Fruit fly (Drosophila melanogaster) whole organism, wandering third instar larva: ENCODE data around the gene CG32270.

ENCODE experiments used
- Abd-B ChIP-seq: fragments of >200 bp; optimal IDR thresholded peaks from 2 replicates; lab custom pipeline; 2017; ENCODE audit warnings: missing biosample characterization, missing genetic modification characterization
- CG32264 ChIP-seq: fragments of 200-800 bp; sonication (Bioruptor generic); optimal IDR thresholded peaks from 2 replicates; lab custom pipeline; 2016; ENCODE audit warnings: missing biosample characterization, missing genetic modification characterization
- CrebA ChIP-seq: fragments of 200-800 bp; sonication (Bioruptor generic); optimal IDR thresholded peaks from 2 replicates; lab custom pipeline; 2016; ENCODE audit warnings: missing biosample characterization, mild to moderate bottlenecking, missing genetic modification characterization, borderline replicate concordance
- Dfd ChIP-seq: fragments of >200 bp; optimal IDR thresholded peaks from 2 replicates; lab custom pipeline; 2017; ENCODE audit warnings: missing biosample characterization, missing genetic modification characterization
- Dif ChIP-seq: fragments of 200-275, 200-300 bp; sonication (Bioruptor generic); optimal IDR thresholded peaks from 2 replicates; lab custom pipeline; 2018; ENCODE audit warnings: missing biosample characterization, missing genetic modification characterization; ENCODE audit not compliant: partially characterized antibody
- HLH106 ChIP-seq: fragments of 200-800 bp; optimal IDR thresholded peaks from 3 replicates; lab custom pipeline; 2019; ENCODE audit warnings: missing biosample characterization, mild to moderate bottlenecking, missing genetic modification characterization, moderate library complexity
- Hnf4 ChIP-seq: fragments of 200-800 bp; sonication (Bioruptor generic); optimal IDR thresholded peaks from 2 replicates; lab custom pipeline; 2016; ENCODE audit warnings: missing biosample characterization, mild to moderate bottlenecking, missing genetic modification characterization
- Hr83 ChIP-seq: fragments of 200-300 bp; sonication (Bioruptor generic); optimal IDR thresholded peaks from 2 replicates; lab custom pipeline; 2016; ENCODE audit warnings: missing biosample characterization, mild to moderate bottlenecking, missing genetic modification characterization, moderate library complexity; ENCODE audit not compliant: poor library complexity, severe bottlenecking
- Jra ChIP-seq: sonication (Bioruptor generic); optimal IDR thresholded peaks from 2 replicates; lab custom pipeline; 2016; ENCODE audit warnings: missing biosample characterization, missing genetic modification characterization
- Myc ChIP-seq: fragments of >200 bp; optimal IDR thresholded peaks from 2 replicates; lab custom pipeline; 2017
- N ChIP-seq: fragments of >200 bp; optimal IDR thresholded peaks from 2 replicates; lab custom pipeline; 2018; ENCODE audit warnings: missing biosample characterization, missing external identifiers, missing genetic modification characterization
- OdsH ChIP-seq: fragments of 200-800 bp; sonication (Bioruptor generic); optimal IDR thresholded peaks from 2 replicates; lab custom pipeline; 2016; ENCODE audit warnings: missing biosample characterization, mild to moderate bottlenecking, missing genetic modification characterization
- Rel ChIP-seq, 2 experiments: fragments of 200-800 bp; sonication (Bioruptor generic) in 1 of 2; optimal IDR thresholded peaks; 2 replicates in 1 of 2; 3 replicates in 1 of 2; lab custom pipeline; 2016 to 2019; ENCODE audit warnings: mild to moderate bottlenecking in 2 of 2, missing biosample characterization in 2 of 2, missing genetic modification characterization in 2 of 2, moderate library complexity in 1 of 2
- Sp1 ChIP-seq: fragments of 200-800 bp; sonication (Bioruptor generic); optimal IDR thresholded peaks from 3 replicates; lab custom pipeline; 2019; ENCODE audit warnings: missing biosample characterization, mild to moderate bottlenecking, missing genetic modification characterization, moderate library complexity
- Vsx2 ChIP-seq: fragments of 200-300, 225-300 bp; sonication (Bioruptor generic); optimal IDR thresholded peaks from 2 replicates; lab custom pipeline; 2018; ENCODE audit warnings: missing biosample characterization, missing genetic modification characterization; ENCODE audit not compliant: partially characterized antibody
- br ChIP-seq: fragments of 200-800 bp; sonication (Bioruptor generic); optimal IDR thresholded peaks from 2 replicates; lab custom pipeline; 2016; ENCODE audit warnings: missing biosample characterization, missing genetic modification characterization
- brk ChIP-seq: fragments of 200-800 bp; sonication (Bioruptor generic); optimal IDR thresholded peaks from 2 replicates; lab custom pipeline; 2016; ENCODE audit warnings: missing biosample characterization, mild to moderate bottlenecking, missing genetic modification characterization
- dl ChIP-seq, 2 experiments: fragments of 175-275, 200-275 bp in 1 of 2; fragments of 200-275 bp in 1 of 2; sonication (Bioruptor generic); optimal IDR thresholded peaks; lab custom pipeline; 2018; ENCODE audit warnings: mild to moderate bottlenecking in 2 of 2, missing biosample characterization in 2 of 2, missing genetic modification characterization in 2 of 2, moderate library complexity in 2 of 2; ENCODE audit not compliant: partially characterized antibody in 2 of 2, insufficient read depth in 1 of 2
- dsf ChIP-seq: sonication (Bioruptor generic); optimal IDR thresholded peaks from 2 replicates; lab custom pipeline; 2016; ENCODE audit warnings: missing biosample characterization, missing genetic modification characterization, borderline replicate concordance
- ey ChIP-seq: fragments of 200-800 bp; sonication (Bioruptor generic); optimal IDR thresholded peaks from 2 replicates; lab custom pipeline; 2016; ENCODE audit warnings: missing biosample characterization, missing genetic modification characterization
- foxo ChIP-seq, 2 experiments: fragments of 200-800 bp; sonication (Bioruptor generic); optimal IDR thresholded peaks; 2 replicates in 1 of 2; 3 replicates in 1 of 2; lab custom pipeline; 2016 to 2017; ENCODE audit warnings: missing biosample characterization in 2 of 2, missing genetic modification characterization in 2 of 2
- fru ChIP-seq: fragments of 200-800 bp; sonication (Bioruptor generic); optimal IDR thresholded peaks from 3 replicates; lab custom pipeline; 2016; ENCODE audit warnings: missing biosample characterization, mild to moderate bottlenecking, missing genetic modification characterization
- h ChIP-seq: fragments of 200-800 bp; sonication (Bioruptor generic); optimal IDR thresholded peaks from 3 replicates; lab custom pipeline; 2016; ENCODE audit warnings: missing biosample characterization, mild to moderate bottlenecking, missing genetic modification characterization
- jim ChIP-seq: fragments of 175-275, 200-325 bp; sonication (Bioruptor generic); optimal IDR thresholded peaks from 2 replicates; lab custom pipeline; 2016; ENCODE audit warnings: missing biosample characterization, mild to moderate bottlenecking, missing genetic modification characterization
- lola ChIP-seq: fragments of >200 bp; optimal IDR thresholded peaks from 2 replicates; lab custom pipeline; 2017; ENCODE audit warnings: missing biosample characterization, missing genetic modification characterization
- psq ChIP-seq: fragments of 200-800 bp; sonication (Bioruptor generic); optimal IDR thresholded peaks from 3 replicates; lab custom pipeline; 2017; ENCODE audit warnings: missing biosample characterization, mild to moderate bottlenecking, missing genetic modification characterization, moderate library complexity
- rgr ChIP-seq: fragments of 200-800 bp; sonication (Bioruptor generic); optimal IDR thresholded peaks from 3 replicates; lab custom pipeline; 2016; ENCODE audit warnings: missing biosample characterization, mild to moderate bottlenecking, missing genetic modification characterization
- sage ChIP-seq: fragments of 200-800 bp; sonication (Bioruptor generic); optimal IDR thresholded peaks from 2 replicates; lab custom pipeline; 2016; ENCODE audit warnings: missing biosample characterization, mild to moderate bottlenecking, missing genetic modification characterization
- sv ChIP-seq: fragments of 200-800 bp; sonication (Bioruptor generic); optimal IDR thresholded peaks from 3 replicates; lab custom pipeline; 2016; ENCODE audit warnings: missing biosample characterization, missing genetic modification characterization
- usp ChIP-seq: fragments of >200 bp; optimal IDR thresholded peaks from 2 replicates; lab custom pipeline; 2017; ENCODE audit warnings: missing biosample characterization, missing genetic modification characterization
- woc ChIP-seq: sonication (Bioruptor generic); optimal IDR thresholded peaks from 2 replicates; lab custom pipeline; 2016; ENCODE audit warnings: missing biosample characterization, mild to moderate bottlenecking, missing genetic modification characterization

Gene CG32270

dm6 chr3L:3239033-3239752 is 30.4 kb upstream of the CG32270 start, which contains the start of gene CG17746:
Gene CG17746 (minus strand): TSS chr3L:3239578.
- TF ChIP-seq h (peak; percentile 48), ey (GFP tag; lab: Kevin White, UChicago) (peak; percentile 4), HLH106 (tag; lab: Kevin White, UChicago) (peak; percentile 2), br (GFP tag; lab: Kevin White, UChicago) (no peak), Jra (peak; percentile 10), Hr83 (GFP tag; lab: Kevin White, UChicago) (peak; percentile 50), sv (GFP tag; lab: Kevin White, UChicago) (peak; percentile 17), Rel (GFP tag; optimal IDR thresholded peaks at IDR 0.05; lab: Kevin White, UChicago) (no peak), Rel (tag; optimal IDR thresholded peaks at IDR 0.05; lab: Kevin White, UChicago) (no peak), rgr (GFP tag; lab: Kevin White, UChicago) (peak; percentile 44), brk (GFP tag; lab: Kevin White, UChicago) (peak; percentile 31), Vsx2 (GFP tag; lab: Kevin White, UChicago) (no peak), Hnf4 (GFP tag; lab: Kevin White, UChicago) (peak; percentile 53), Myc (lab: Kevin White, UChicago) (no peak), Dif (GFP tag; lab: Kevin White, UChicago) (peak; percentile 6), fru (GFP tag; lab: Kevin White, UChicago) (peak; percentile 3), CG32264 (GFP tag; lab: Kevin White, UChicago) (no peak), foxo (GFP tag; optimal IDR thresholded peaks at IDR 0.05; lab: Kevin White, UChicago) (peak in 1 of 2 experiments; percentile 35), Dfd (GFP tag; lab: Kevin White, UChicago) (no peak)
- TF ChIP-seq, all 38 proteins: peak for 12

dm6 chr3L:3236319-3236718 is 27.5 kb upstream of the CG32270 start:
- TF ChIP-seq usp (GFP tag; lab: Kevin White, UChicago) (no peak), brk (GFP tag; lab: Kevin White, UChicago) (no peak), fru (GFP tag; lab: Kevin White, UChicago) (no peak), h (no peak), br (GFP tag; lab: Kevin White, UChicago) (no peak), sv (GFP tag; lab: Kevin White, UChicago) (no peak), woc (GFP tag; lab: Kevin White, UChicago) (no peak), jim (GFP tag; lab: Kevin White, UChicago) (no peak), lola (GFP tag; lab: Kevin White, UChicago) (no peak), sage (no peak), N (GFP tag; lab: Kevin White, UChicago) (no peak), dsf (GFP tag; lab: Kevin White, UChicago) (no peak), CrebA (GFP tag; lab: Kevin White, UChicago) (no peak), ey (GFP tag; lab: Kevin White, UChicago) (no peak), OdsH (GFP tag; lab: Kevin White, UChicago) (no peak), Rel (GFP tag; optimal IDR thresholded peaks at IDR 0.05; lab: Kevin White, UChicago) (no peak), Rel (tag; optimal IDR thresholded peaks at IDR 0.05; lab: Kevin White, UChicago) (no peak)

dm6 chr3L:3226458-3226783 is 17.6 kb upstream of the CG32270 start:
- TF ChIP-seq Abd-B (GFP tag; lab: Kevin White, UChicago): no peak
- peak; percentile 42 for TF ChIP-seq N (GFP tag; lab: Kevin White, UChicago)
- TF ChIP-seq, all 38 proteins: peak for 1

dm6 chr3L:3225769-3226457 is 17.1 kb upstream of the CG32270 start:
- TF ChIP-seq br (GFP tag; lab: Kevin White, UChicago) (peak; percentile 35), lola (GFP tag; lab: Kevin White, UChicago) (peak; percentile 83), dl (GFP tag; optimal IDR thresholded peaks at IDR 0.05; lab: Kevin White, UChicago; ENCODE audit: insufficient read depth in 1 of 2, partially characterized antibody in 2 of 2) (peak in 1 of 2 experiments; percentile 92), rgr (GFP tag; lab: Kevin White, UChicago) (no peak), psq (GFP tag; lab: Kevin White, UChicago) (peak; percentile 66), Dif (GFP tag; lab: Kevin White, UChicago) (peak; percentile 99), Sp1 (peak; percentile 20), brk (GFP tag; lab: Kevin White, UChicago) (no peak)
